Fruit fly (Drosophila melanogaster) whole organism: ENCODE measurements around the gene ninaG.

Source experiments
- Dll ChIP-seq: fragments of >200 bp; optimal IDR thresholded peaks from 2 replicates; lab custom pipeline; 2017
- pan ChIP-seq: fragments of >200 bp; optimal IDR thresholded peaks from 2 replicates; lab custom pipeline; 2017
- psq ChIP-seq: fragments of >200 bp; optimal IDR thresholded peaks from 2 replicates; lab custom pipeline; 2017
- usp ChIP-seq: fragments of >200 bp; optimal IDR thresholded peaks from 2 replicates; lab custom pipeline; 2017; ENCODE audit warnings: missing biosample characterization, missing genetic modification characterization, mixed read lengths

DNA sequence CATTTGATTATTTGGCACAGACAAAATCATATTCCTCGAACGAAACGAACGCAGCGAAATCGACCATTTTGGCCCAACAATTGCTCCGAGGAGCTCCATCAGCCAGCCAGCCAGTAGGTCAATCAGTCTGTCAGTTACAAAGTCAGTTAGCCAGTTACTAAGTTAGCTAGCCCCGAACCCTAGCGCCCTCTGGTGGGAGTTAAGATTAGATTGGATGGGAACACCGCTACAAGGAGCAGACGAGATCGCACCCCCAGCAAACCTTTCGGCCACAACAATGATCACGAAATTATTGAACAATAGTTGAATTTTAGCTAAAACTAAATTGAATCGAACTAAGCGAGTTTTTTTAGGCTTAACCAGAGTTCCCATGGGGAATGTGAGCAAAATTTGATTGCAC, 27.6 kb downstream of the ninaG start:
- no peak for TF ChIP-seq psq (lab: Kevin White, UChicago)
- TF ChIP-seq Dll (lab: Kevin White, UChicago), result no peak
- no peak for TF ChIP-seq usp
- TF ChIP-seq pan (lab: Kevin White, UChicago), result no peak
